Fruit fly (Drosophila melanogaster) whole organism, larva: ENCODE measurements around the gene Pcif1.

Experiments
- noc ChIP-seq: fragments of 200-800 bp; sonication (Bioruptor generic); optimal IDR thresholded peaks from 3 replicates; lab custom pipeline; 2019; ENCODE audit warnings: missing biosample characterization, mild to moderate bottlenecking, missing genetic modification characterization, moderate library complexity

Gene Pcif1

dm6 chr3L:20750391-20750790 is 35.6 kb downstream of the Pcif1 start:
- TF ChIP-seq noc (tag; lab: Kevin White, UChicago), result no peak

- TF ChIP-seq noc (tag; lab: Kevin White, UChicago), result no peak
Measured at dm6 chr3L:20748577-20748976, 37.4 kb downstream of the Pcif1 start.

- no peak for TF ChIP-seq noc (tag; lab: Kevin White, UChicago)
Measured at dm6 chr3L:20747299-20747925, 38.6 kb downstream of the Pcif1 start.

- TF ChIP-seq noc (tag; lab: Kevin White, UChicago), result no peak
Measured at dm6 chr3L:20739414-20739813, 46.6 kb downstream of the Pcif1 start, which contains the start of gene Gr77a. Gene Gr77a, minus strand, starts transcription at chr3L:20739430.

dm6 chr3L:20737346-20737745 is 48.7 kb downstream of the Pcif1 start:
- TF ChIP-seq noc (tag; lab: Kevin White, UChicago), result no peak

dm6 chr3L:20736266-20736665 is 49.7 kb downstream of the Pcif1 start:
- TF ChIP-seq noc (tag; lab: Kevin White, UChicago), result no peak

- no peak for TF ChIP-seq noc (tag; lab: Kevin White, UChicago)
Measured at dm6 chr3L:20734258-20734624, 51.8 kb downstream of the Pcif1 start.

- TF ChIP-seq noc (tag; lab: Kevin White, UChicago), result no peak
Measured at dm6 chr3L:20733530-20734257, 52.3 kb downstream of the Pcif1 start.

- no peak for TF ChIP-seq noc (tag; lab: Kevin White, UChicago)
Measured at dm6 chr3L:20732492-20732891, 53.5 kb downstream of the Pcif1 start.
